Worm (Caenorhabditis elegans): Measurements from ENCODE around the gene tmed-4.

DNA sequence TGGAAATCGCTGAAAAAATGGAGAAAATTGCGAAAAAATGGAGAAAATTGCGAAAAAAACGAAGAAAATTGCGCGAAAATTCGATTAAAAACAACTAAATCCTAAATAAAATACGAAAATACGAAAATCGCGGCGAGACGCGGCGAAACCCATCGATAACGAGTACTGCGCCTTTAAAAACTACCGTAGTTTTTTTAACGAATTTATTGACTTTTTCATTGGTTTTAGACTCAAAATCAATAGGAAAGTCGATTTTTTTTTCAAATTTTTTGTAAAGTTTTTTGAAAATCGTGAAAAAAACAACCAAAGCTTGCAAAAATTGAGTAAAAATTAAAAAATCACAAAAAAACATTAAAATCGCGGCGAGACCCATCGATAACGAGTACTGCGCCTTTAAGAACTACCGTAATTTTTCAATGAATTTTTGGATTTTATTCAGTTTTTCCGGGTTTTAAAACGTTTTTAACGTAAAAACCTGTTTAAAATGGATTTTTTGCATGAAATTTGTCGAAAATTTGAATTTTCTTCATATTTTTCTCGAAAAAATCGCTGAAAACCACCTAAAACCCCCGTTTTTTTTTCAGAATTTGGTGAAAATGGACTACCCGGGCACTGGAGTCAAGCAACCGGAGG lies 32.8 kb downstream of the tmed-4 start, which contains the start of the genes chk-2 and Y60A3A.19:
- no peak for TF ChIP-seq lin-13 (GFP tag; optimal IDR thresholded peaks at IDR 0.05)
- no peak for TF ChIP-seq F16B12.6 (tag; optimal IDR thresholded peaks at IDR 0.05)
- TF ChIP-seq sox-4 (tag; optimal IDR thresholded peaks at IDR 0.05) = no peak
- no peak for TF ChIP-seq zag-1 (tag; optimal IDR thresholded peaks at IDR 0.05)
- TF ChIP-seq aha-1 (tag; optimal IDR thresholded peaks at IDR 0.05) = no peak
- TF ChIP-seq mdl-1 (tag; optimal IDR thresholded peaks at IDR 0.05) = no peak
- no peak for TF ChIP-seq lin-15B (tag; optimal IDR thresholded peaks at IDR 0.05)
- TF ChIP-seq jun-1 (tag; optimal IDR thresholded peaks at IDR 0.05) = no peak
- TF ChIP-seq rnt-1 (tag; optimal IDR thresholded peaks at IDR 0.05) = no peak
- TF ChIP-seq unc-86 (tag; optimal IDR thresholded peaks at IDR 0.05) = no peak
- TF ChIP-seq nhr-12 (tag; optimal IDR thresholded peaks at IDR 0.05) = no peak
- no peak for TF ChIP-seq nhr-85 (tag)
- TF ChIP-seq elt-3 (tag; optimal IDR thresholded peaks at IDR 0.05) = no peak

Measured in whole organism, L1 larva.